Worm (Caenorhabditis elegans): ENCODE results near the gene T22C8.6.

Gene T22C8.6

ce11 chrII:8630088-8630487 is at the start of gene T22C8.6:
Gene T22C8.6, minus strand, starts transcription at chrII:8630281.
- TF ChIP-seq him-1 (tag; optimal IDR thresholded peaks at IDR 0.05) = no peak
- TF ChIP-seq dao-5 (tag; optimal IDR thresholded peaks at IDR 0.05) = no peak
- TF ChIP-seq W03F9.2 (tag; optimal IDR thresholded peaks at IDR 0.05) = no peak

ce11 chrII:8679799-8680198 is 49.7 kb upstream of the T22C8.6 start:
- TF ChIP-seq W03F9.2 (tag; optimal IDR thresholded peaks at IDR 0.05) (no peak), dao-5 (tag; optimal IDR thresholded peaks at IDR 0.05) (no peak), him-1 (tag; optimal IDR thresholded peaks at IDR 0.05) (no peak)

ce11 chrII:8675369-8675768 is 45.3 kb upstream of the T22C8.6 start:
- TF ChIP-seq him-1 (tag; optimal IDR thresholded peaks at IDR 0.05) (no peak), W03F9.2 (tag; optimal IDR thresholded peaks at IDR 0.05) (no peak), dao-5 (tag; optimal IDR thresholded peaks at IDR 0.05) (no peak)

ce11 chrII:8670835-8671234 is 40.8 kb upstream of the T22C8.6 start:
- no peak for TF ChIP-seq dao-5 (tag; optimal IDR thresholded peaks at IDR 0.05)
- no peak for TF ChIP-seq him-1 (tag; optimal IDR thresholded peaks at IDR 0.05)
- TF ChIP-seq W03F9.2 (tag; optimal IDR thresholded peaks at IDR 0.05) = no peak

ce11 chrII:8668871-8669270 is 38.8 kb upstream of the T22C8.6 start:
- no peak for TF ChIP-seq dao-5 (tag; optimal IDR thresholded peaks at IDR 0.05)
- no peak for TF ChIP-seq W03F9.2 (tag; optimal IDR thresholded peaks at IDR 0.05)
- TF ChIP-seq him-1 (tag; optimal IDR thresholded peaks at IDR 0.05) = no peak

ce11 chrII:8664533-8664932 is 34.5 kb upstream of the T22C8.6 start, which contains the start of gene etc-1:
Gene etc-1, plus strand, starts transcription at chrII:8664833.
- TF ChIP-seq W03F9.2 (tag; optimal IDR thresholded peaks at IDR 0.05) (no peak), dao-5 (tag; optimal IDR thresholded peaks at IDR 0.05) (no peak), him-1 (tag; optimal IDR thresholded peaks at IDR 0.05) (no peak)

ce11 chrII:8661539-8661938 is 31.5 kb upstream of the T22C8.6 start, which contains the start of the genes piga-1 and eif-2Bepsilon:
Gene piga-1, minus strand, starts transcription at chrII:8661712.
Gene eif-2Bepsilon, plus strand, starts transcription at chrII:8661869.
- TF ChIP-seq W03F9.2 (tag; optimal IDR thresholded peaks at IDR 0.05) (no peak), dao-5 (tag; optimal IDR thresholded peaks at IDR 0.05) (no peak), him-1 (tag; optimal IDR thresholded peaks at IDR 0.05) (no peak)

- TF ChIP-seq W03F9.2 (tag; optimal IDR thresholded peaks at IDR 0.05) (no peak), dao-5 (tag; optimal IDR thresholded peaks at IDR 0.05) (no peak), him-1 (tag; optimal IDR thresholded peaks at IDR 0.05) (no peak)
These were observed 28.8 kb upstream of the T22C8.6 start, which contains the start of gene atg-10 for ce11 chrII:8658835-8659234. Gene atg-10, plus strand, starts transcription at chrII:8659135.

- no peak for TF ChIP-seq him-1 (tag; optimal IDR thresholded peaks at IDR 0.05)
- TF ChIP-seq W03F9.2 (tag; optimal IDR thresholded peaks at IDR 0.05) = no peak
These were observed 20.6 kb upstream of the T22C8.6 start, which contains the start of gene pyr-1 for ce11 chrII:8650644-8651159. Gene pyr-1, plus strand, starts transcription at chrII:8651109.

- TF ChIP-seq dao-5 (tag; optimal IDR thresholded peaks at IDR 0.05) (no peak), him-1 (tag; optimal IDR thresholded peaks at IDR 0.05) (no peak), W03F9.2 (tag; optimal IDR thresholded peaks at IDR 0.05) (no peak)
These were observed 18.8 kb upstream of the T22C8.6 start for ce11 chrII:8648843-8649242.

- TF ChIP-seq W03F9.2 (tag; optimal IDR thresholded peaks at IDR 0.05) (no peak), dao-5 (tag; optimal IDR thresholded peaks at IDR 0.05) (no peak), him-1 (tag; optimal IDR thresholded peaks at IDR 0.05) (no peak)
These were observed 16.4 kb upstream of the T22C8.6 start for ce11 chrII:8646437-8646836.

- TF ChIP-seq W03F9.2 (tag; optimal IDR thresholded peaks at IDR 0.05) = no peak
- TF ChIP-seq dao-5 (tag; optimal IDR thresholded peaks at IDR 0.05) = no peak
- TF ChIP-seq him-1 (tag; optimal IDR thresholded peaks at IDR 0.05) = no peak
These were observed 13.7 kb upstream of the T22C8.6 start for ce11 chrII:8643627-8644356.

ce11 chrII:8642376-8642775 is 12.3 kb upstream of the T22C8.6 start:
- no peak for TF ChIP-seq W03F9.2 (tag; optimal IDR thresholded peaks at IDR 0.05)
- no peak for TF ChIP-seq him-1 (tag; optimal IDR thresholded peaks at IDR 0.05)
- TF ChIP-seq dao-5 (tag; optimal IDR thresholded peaks at IDR 0.05) = no peak

- no peak for TF ChIP-seq him-1 (tag; optimal IDR thresholded peaks at IDR 0.05)
- TF ChIP-seq W03F9.2 (tag; optimal IDR thresholded peaks at IDR 0.05) = no peak
- no peak for TF ChIP-seq dao-5 (tag; optimal IDR thresholded peaks at IDR 0.05)
These were observed 11.1 kb upstream of the T22C8.6 start, which contains the start of gene D2085.7 for ce11 chrII:8641131-8641530. Gene D2085.7, plus strand, starts transcription at chrII:8641381.

All from whole organism, L4/young adult.